Worm (Caenorhabditis elegans): ENCODE data around the gene C04A11.1.

The C04A11.1 gene

DNA sequence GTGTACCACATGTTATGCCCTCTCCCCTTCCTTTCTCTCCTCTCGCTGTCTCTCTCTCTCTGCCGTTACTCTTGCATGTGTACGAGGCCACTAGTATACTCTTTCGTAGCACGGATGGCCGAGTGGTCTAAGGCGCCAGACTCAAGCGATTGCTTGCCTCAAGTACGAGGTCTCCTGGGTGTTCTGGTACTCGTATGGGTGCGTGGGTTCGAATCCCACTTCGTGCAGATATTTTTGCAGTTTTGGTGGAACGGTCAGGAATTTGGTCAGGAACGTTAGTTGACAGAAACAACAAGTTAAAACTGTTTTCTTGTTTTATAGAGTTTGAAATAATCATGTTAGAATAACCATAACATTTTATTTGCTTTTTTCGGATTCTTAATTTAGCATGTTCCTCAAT is 5.1 kb downstream of the C04A11.1 start (continued):
- TF ChIP-seq madf-3 (GFP tag; IDR thresholded peaks at IDR 0.05) (peak; percentile 88; the same call in 1 of the 2 replicates), gei-17 (GFP tag; optimal IDR thresholded peaks at IDR 0.05) (peak; percentile 88), F49E8.2 (tag; optimal IDR thresholded peaks at IDR 0.05; ENCODE audit: insufficient read depth) (no peak), cebp-2 (GFP tag; IDR thresholded peaks at IDR 0.05) (peak; percentile 97), akir-1 (GFP tag; optimal IDR thresholded peaks at IDR 0.05) (peak; percentile 92), Y53F4B.3 (GFP tag; IDR thresholded peaks at IDR 0.05) (0 out of 2 replicates have a peak, but pooled peaks have one; percentile 40), F57A8.1 (GFP tag; optimal IDR thresholded peaks at IDR 0.05) (peak; percentile 79), dpff-1 (tag; optimal IDR thresholded peaks at IDR 0.05) (peak; percentile 37), pha-4 (tag; optimal IDR thresholded peaks at IDR 0.05) (no peak), ztf-22 (GFP tag; optimal IDR thresholded peaks at IDR 0.05) (peak; percentile 79), hmg-1.2 (GFP tag; IDR thresholded peaks at IDR 0.05) (peak; percentile 89), bed-1 (GFP tag; IDR thresholded peaks at IDR 0.05) (peak; percentile 91; the same call in 1 of the 2 replicates), lsy-27 (tag; optimal IDR thresholded peaks at IDR 0.05; ENCODE audit: borderline replicate concordance, insufficient read depth) (peak; percentile 73), bed-2 (GFP tag; IDR thresholded peaks at IDR 0.05) (peak; percentile 65; the same call in 1 of the 2 replicates), egrh-3 (GFP tag; IDR thresholded peaks at IDR 0.05) (peak; percentile 75), hlh-26 (GFP tag; conservative IDR thresholded peaks at IDR 0.05) (peak; percentile 77; the same call in 1 of the 2 replicates), nhr-90 (tag; optimal IDR thresholded peaks at IDR 0.05) (peak; percentile 95), repo-1 (tag; optimal IDR thresholded peaks at IDR 0.05) (peak; percentile 85), ceh-27 (GFP tag; optimal IDR thresholded peaks at IDR 0.05) (peak; percentile 96), egl-18 (GFP tag; IDR thresholded peaks at IDR 0.05) (peak; percentile 78), K12H6.12 (tag; optimal IDR thresholded peaks at IDR 0.05) (peak; percentile 87), nhr-179 (tag; optimal IDR thresholded peaks at IDR 0.05) (peak; percentile 87), unc-130 (GFP tag; optimal IDR thresholded peaks at IDR 0.05) (peak; percentile 70), xnd-1 (tag; optimal IDR thresholded peaks at IDR 0.05) (no peak), F22D6.2 (tag; optimal IDR thresholded peaks at IDR 0.05) (peak; percentile 75), ZK185.1 (tag; optimal IDR thresholded peaks at IDR 0.05; ENCODE audit: poor library complexity, severe bottlenecking) (peak; percentile 97), nhr-80 (tag; optimal IDR thresholded peaks at IDR 0.05) (peak; percentile 60), nhr-27 (tag; optimal IDR thresholded peaks at IDR 0.05) (peak; percentile 79), efl-1 (GFP tag; optimal IDR thresholded peaks at IDR 0.05) (no peak), aptf-3 (GFP tag; IDR thresholded peaks at IDR 0.05) (peak; percentile 91), ztf-25 (GFP tag; IDR thresholded peaks at IDR 0.05) (peak; percentile 92), ceh-91 (GFP tag; IDR thresholded peaks at IDR 0.05) (no peak), B0035.1 (tag; optimal IDR thresholded peaks at IDR 0.05) (peak; percentile 90), ekl-4 (GFP tag; IDR thresholded peaks at IDR 0.05) (peak; percentile 92), ztf-6 (GFP tag; IDR thresholded peaks at IDR 0.05) (peak; percentile 95; the same call in 1 of the 2 replicates), T26A5.8 (tag; optimal IDR thresholded peaks at IDR 0.05) (peak; percentile 94), ceh-79 (tag; optimal IDR thresholded peaks at IDR 0.05) (peak; percentile 96), B0019.2 (GFP tag; conservative IDR thresholded peaks at IDR 0.05) (peak; percentile 51), hsf-1 (GFP tag; IDR thresholded peaks at IDR 0.05) (0 out of 2 replicates have a peak, but pooled peaks have one; percentile 63), snpc-1.3 (tag; optimal IDR thresholded peaks at IDR 0.05; ENCODE audit: insufficient read depth) (peak; percentile 88), attf-6 (GFP tag; IDR thresholded peaks at IDR 0.05) (peak; percentile 80; the same call in 1 of the 2 replicates), mcd-1 (GFP tag; IDR thresholded peaks at IDR 0.05) (peak; percentile 76), egl-44 (GFP tag; IDR thresholded peaks at IDR 0.05) (peak; percentile 96), tbx-9 (tag; optimal IDR thresholded peaks at IDR 0.05; ENCODE audit: borderline replicate concordance) (peak; percentile 85), mxl-1 (tag; optimal IDR thresholded peaks at IDR 0.05) (peak; percentile 97), B0261.1 (tag; optimal IDR thresholded peaks at IDR 0.05) (peak; percentile 99), unc-62 (GFP tag; optimal IDR thresholded peaks at IDR 0.05) (no peak), Y79H2A.3 (GFP tag; conservative IDR thresholded peaks at IDR 0.05) (0 out of 2 replicates have a peak, but pooled peaks have one; percentile 44)

Measured in whole organism, young adult.